Worm (Caenorhabditis elegans) whole organism, L3 larva: ENCODE data around the gene sru-40.
A peak's percentile ranks its signal among the peaks of the same experiment; 100 is the strongest.

ENCODE experiments used
- ZK546.5 ChIP-seq: sonication (generic microtip); optimal IDR thresholded peaks from 2 replicates; lab custom pipeline; 2017; ENCODE audit warnings: missing biosample characterization, missing genetic modification characterization
- aly-2 ChIP-seq: fragments of 150-350 bp; optimal IDR thresholded peaks from 2 replicates; lab custom pipeline; 2014; ENCODE audit warnings: missing biosample characterization, missing genetic modification characterization
- ama-1 ChIP-seq: fragments of 150-350 bp; optimal IDR thresholded peaks from 2 replicates; lab custom pipeline; 2018
- ceh-82 ChIP-seq: fragments of 150-350 bp; optimal IDR thresholded peaks from 2 replicates; lab custom pipeline; 2014; ENCODE audit warnings: missing biosample characterization, missing genetic modification characterization
- ceh-9 ChIP-seq: sonication (generic microtip); optimal IDR thresholded peaks from 2 replicates; lab custom pipeline; 2018; ENCODE audit warnings: missing biosample characterization, missing genetic modification characterization
- daf-12 ChIP-seq: fragments of 150-350 bp; optimal IDR thresholded peaks from 2 replicates; lab custom pipeline; 2014; ENCODE audit warnings: missing biosample characterization, missing genetic modification reagents, missing genetic modification characterization
- elt-1 ChIP-seq: fragments of 150-350 bp; optimal IDR thresholded peaks from 2 replicates; lab custom pipeline; 2014; ENCODE audit warnings: missing biosample characterization, missing genetic modification characterization
- elt-2 ChIP-seq: sonication (generic microtip); optimal IDR thresholded peaks from 2 replicates; lab custom pipeline; 2016; ENCODE audit warnings: missing genetic modification reagents, mild to moderate bottlenecking, missing genetic modification characterization, missing compliant biosample characterization
- eor-1 ChIP-seq, 2 experiments: fragments of 150-350 bp; optimal IDR thresholded peaks; 2 replicates each; lab custom pipeline; 2014 to 2018; ENCODE audit warnings: missing biosample characterization in 2 of 2, missing genetic modification characterization in 2 of 2
- fkh-10 ChIP-seq: sonication (generic microtip); optimal IDR thresholded peaks from 2 replicates; lab custom pipeline; 2017; ENCODE audit warnings: missing biosample characterization, missing genetic modification reagents, missing genetic modification characterization
- fos-1 ChIP-seq: fragments of 150-350 bp; optimal IDR thresholded peaks from 2 replicates; lab custom pipeline; 2014; ENCODE audit warnings: missing biosample characterization, missing genetic modification characterization
- hmg-11 ChIP-seq: sonication (generic microtip); optimal IDR thresholded peaks from 2 replicates; lab custom pipeline; 2016; ENCODE audit warnings: missing genetic modification characterization, missing compliant biosample characterization
- jun-1 ChIP-seq: fragments of 150-350 bp; optimal IDR thresholded peaks from 2 replicates; lab custom pipeline; 2014; ENCODE audit warnings: missing biosample characterization, missing genetic modification reagents, missing genetic modification characterization
- lin-15B ChIP-seq: fragments of 150-350 bp; optimal IDR thresholded peaks from 2 replicates; lab custom pipeline; 2014; ENCODE audit warnings: missing biosample characterization, missing genetic modification characterization
- lin-39 ChIP-seq: fragments of 150-350 bp; optimal IDR thresholded peaks from 2 replicates; lab custom pipeline; 2018; ENCODE audit warnings: missing biosample characterization, missing genetic modification reagents, missing genetic modification characterization
- lsy-12 ChIP-seq: sonication (generic microtip); optimal IDR thresholded peaks from 2 replicates; lab custom pipeline; 2016; ENCODE audit warnings: mild to moderate bottlenecking, missing genetic modification characterization, missing compliant biosample characterization
- mdl-1 ChIP-seq: fragments of 150-350 bp; optimal IDR thresholded peaks from 2 replicates; lab custom pipeline; 2014; ENCODE audit warnings: missing biosample characterization, missing genetic modification characterization
- nfya-1 ChIP-seq: sonication (generic microtip); optimal IDR thresholded peaks from 2 replicates; lab custom pipeline; 2017; ENCODE audit warnings: missing genetic modification characterization, mild to moderate bottlenecking, missing compliant biosample characterization, antibody characterized with exemption, moderate library complexity; ENCODE audit not compliant: insufficient read depth
- nhr-11 ChIP-seq: fragments of 150-350 bp; optimal IDR thresholded peaks from 2 replicates; lab custom pipeline; 2014; ENCODE audit warnings: missing biosample characterization, missing genetic modification characterization
- nhr-23 ChIP-seq: fragments of 150-350 bp; optimal IDR thresholded peaks from 2 replicates; lab custom pipeline; 2014; ENCODE audit warnings: missing biosample characterization, missing genetic modification reagents, missing genetic modification characterization
- nhr-25 ChIP-seq: sonication (generic microtip); optimal IDR thresholded peaks from 2 replicates; lab custom pipeline; 2017; ENCODE audit warnings: missing biosample characterization, missing genetic modification characterization
- nhr-43 ChIP-seq: sonication (generic microtip); optimal IDR thresholded peaks from 2 replicates; lab custom pipeline; 2016; ENCODE audit warnings: mild to moderate bottlenecking, missing genetic modification characterization, missing compliant biosample characterization; ENCODE audit not compliant: poor library complexity, severe bottlenecking
- nhr-76 ChIP-seq: fragments of 150-350 bp; sonication (generic microtip); optimal IDR thresholded peaks from 5 replicates; lab custom pipeline; 2014; ENCODE audit warnings: missing biosample characterization, missing genetic modification characterization
- pha-4 ChIP-seq: fragments of 150-350 bp; optimal IDR thresholded peaks from 2 replicates; lab custom pipeline; 2014; ENCODE audit warnings: missing biosample characterization, missing genetic modification reagents, missing genetic modification characterization
- pqm-1 ChIP-seq: fragments of 150-350 bp; optimal IDR thresholded peaks from 2 replicates; lab custom pipeline; 2017; ENCODE audit warnings: missing biosample characterization, missing genetic modification characterization, inconsistent platforms
- snpc-4 ChIP-seq: fragments of 150-350 bp; optimal IDR thresholded peaks from 2 replicates; lab custom pipeline; 2014; ENCODE audit warnings: missing biosample characterization, missing genetic modification characterization
- tbx-2 ChIP-seq: sonication (generic microtip); optimal IDR thresholded peaks from 2 replicates; lab custom pipeline; 2016; ENCODE audit warnings: mild to moderate bottlenecking, missing genetic modification characterization, missing compliant biosample characterization
- unc-39 ChIP-seq: sonication (generic microtip); optimal IDR thresholded peaks from 4 replicates; lab custom pipeline; 2017; ENCODE audit warnings: missing biosample characterization, missing genetic modification characterization
- unc-62 ChIP-seq: fragments of 150-350 bp; sonication (generic microtip); optimal IDR thresholded peaks from 4 replicates; lab custom pipeline; 2014; ENCODE audit warnings: missing biosample characterization, missing genetic modification reagents, missing genetic modification characterization
- zag-1 ChIP-seq: fragments of 150-350 bp; optimal IDR thresholded peaks from 2 replicates; lab custom pipeline; 2014; ENCODE audit warnings: missing biosample characterization, missing genetic modification characterization
- ztf-11 ChIP-seq: fragments of 150-350 bp; optimal IDR thresholded peaks from 2 replicates; lab custom pipeline; 2014; ENCODE audit warnings: missing biosample characterization, missing genetic modification characterization
- ztf-4 ChIP-seq: fragments of 150-350 bp; optimal IDR thresholded peaks from 2 replicates; lab custom pipeline; 2014; ENCODE audit warnings: missing biosample characterization, missing genetic modification characterization

Gene sru-40

ce11 chrV:9868311-9868710 is 34.5 kb upstream of the sru-40 start, which contains the start of gene srab-17:
srab-17 (minus strand) TSS chrV:9868411.
- TF ChIP-seq tbx-2 (tag; lab: Kevin White, UChicago): no peak
- TF ChIP-seq lin-39 (tag; lab: Kevin White, UChicago): no peak
- no peak for TF ChIP-seq aly-2
- no peak for TF ChIP-seq snpc-4 (tag; lab: Kevin White, UChicago)
- TF ChIP-seq pqm-1 (tag; lab: Kevin White, UChicago): no peak
- TF ChIP-seq nhr-25 (tag; lab: Kevin White, UChicago): no peak
- no peak for TF ChIP-seq nfya-1 (tag; lab: Kevin White, UChicago)
- TF ChIP-seq hmg-11 (tag; lab: Kevin White, UChicago): no peak
- TF ChIP-seq ceh-9: no peak
- TF ChIP-seq ceh-82 (tag; lab: Kevin White, UChicago): no peak
- TF ChIP-seq fos-1 (tag; lab: Kevin White, UChicago): no peak
- TF ChIP-seq ztf-11 (tag; lab: Kevin White, UChicago): no peak
- no peak for TF ChIP-seq eor-1 (tag; optimal IDR thresholded peaks at IDR 0.05; lab: Kevin White, UChicago)
- no peak for TF ChIP-seq elt-1 (tag; lab: Kevin White, UChicago)

DNA sequence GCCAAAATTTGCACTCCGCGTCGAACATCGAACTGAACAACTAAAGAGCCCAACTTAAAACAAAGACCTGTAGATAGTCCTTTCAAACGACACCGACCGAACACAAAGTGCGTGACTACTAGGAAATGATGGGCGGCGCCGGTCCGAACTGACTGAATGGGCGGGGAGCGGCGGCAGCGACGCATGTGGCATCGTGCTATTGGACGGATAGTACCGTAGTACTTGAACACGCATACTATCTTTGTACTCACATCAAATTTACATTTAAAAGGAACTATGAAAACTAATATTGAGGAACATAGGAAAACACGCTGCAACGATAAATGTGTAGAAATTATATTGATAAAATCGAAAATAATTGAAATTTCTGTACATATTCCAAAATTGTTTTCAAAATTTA is 26.5 kb upstream of the sru-40 start:
- TF ChIP-seq zag-1 (tag; lab: Kevin White, UChicago) (no peak), jun-1 (tag; lab: Kevin White, UChicago) (no peak), ceh-82 (tag; lab: Kevin White, UChicago) (no peak), daf-12 (no peak), nfya-1 (tag; lab: Kevin White, UChicago) (peak; percentile 99), nhr-43 (no peak), lsy-12 (tag; lab: Kevin White, UChicago) (peak; percentile 80), mdl-1 (tag; lab: Kevin White, UChicago) (no peak), fkh-10 (GFP tag; lab: Kevin White, UChicago) (no peak), unc-39 (tag; lab: Kevin White, UChicago) (no peak), nhr-11 (tag; lab: Kevin White, UChicago) (no peak), lin-15B (tag; lab: Kevin White, UChicago) (no peak), tbx-2 (tag; lab: Kevin White, UChicago) (no peak), unc-62 (GFP tag; lab: Kevin White, UChicago) (no peak), ztf-4 (no peak)

ce11 chrV:9859863-9860262 is 26.1 kb upstream of the sru-40 start, which contains the start of gene lsy-12:
lsy-12 (minus strand) TSS chrV:9859963.
- TF ChIP-seq zag-1 (tag; lab: Kevin White, UChicago) (no peak), pha-4 (tag; lab: Kevin White, UChicago) (no peak), ZK546.5 (tag; lab: Kevin White, UChicago) (no peak), mdl-1 (tag; lab: Kevin White, UChicago) (no peak), nhr-76 (tag; lab: Kevin White, UChicago) (no peak), lsy-12 (tag; lab: Kevin White, UChicago) (no peak), fos-1 (tag; lab: Kevin White, UChicago) (no peak), ceh-9 (no peak), ama-1 (lab: Kevin White, UChicago) (no peak), pqm-1 (tag; lab: Kevin White, UChicago) (no peak), nhr-11 (tag; lab: Kevin White, UChicago) (no peak)

DNA sequence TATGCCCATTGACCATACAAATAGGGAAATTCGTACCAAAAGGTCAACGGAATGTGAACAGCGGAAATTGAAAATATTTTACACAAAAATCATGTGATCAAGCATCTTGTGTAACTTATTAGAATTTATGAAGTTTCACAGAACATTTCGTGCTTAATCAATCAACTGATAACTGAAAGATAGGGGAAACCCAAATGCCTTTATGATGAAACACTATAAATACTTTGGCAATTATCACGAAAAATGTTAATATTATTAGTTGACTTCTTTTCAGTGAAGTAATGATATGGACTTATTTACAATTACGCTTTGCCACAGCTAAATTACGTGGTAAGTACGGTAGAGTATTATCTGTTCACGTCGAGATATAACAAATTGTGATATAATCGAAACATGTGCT is 23.2 kb upstream of the sru-40 start:
- TF ChIP-seq elt-2: peak; percentile 60
- TF ChIP-seq pha-4 (tag; lab: Kevin White, UChicago): no peak
- TF ChIP-seq, all 47 proteins: peak for 1

DNA sequence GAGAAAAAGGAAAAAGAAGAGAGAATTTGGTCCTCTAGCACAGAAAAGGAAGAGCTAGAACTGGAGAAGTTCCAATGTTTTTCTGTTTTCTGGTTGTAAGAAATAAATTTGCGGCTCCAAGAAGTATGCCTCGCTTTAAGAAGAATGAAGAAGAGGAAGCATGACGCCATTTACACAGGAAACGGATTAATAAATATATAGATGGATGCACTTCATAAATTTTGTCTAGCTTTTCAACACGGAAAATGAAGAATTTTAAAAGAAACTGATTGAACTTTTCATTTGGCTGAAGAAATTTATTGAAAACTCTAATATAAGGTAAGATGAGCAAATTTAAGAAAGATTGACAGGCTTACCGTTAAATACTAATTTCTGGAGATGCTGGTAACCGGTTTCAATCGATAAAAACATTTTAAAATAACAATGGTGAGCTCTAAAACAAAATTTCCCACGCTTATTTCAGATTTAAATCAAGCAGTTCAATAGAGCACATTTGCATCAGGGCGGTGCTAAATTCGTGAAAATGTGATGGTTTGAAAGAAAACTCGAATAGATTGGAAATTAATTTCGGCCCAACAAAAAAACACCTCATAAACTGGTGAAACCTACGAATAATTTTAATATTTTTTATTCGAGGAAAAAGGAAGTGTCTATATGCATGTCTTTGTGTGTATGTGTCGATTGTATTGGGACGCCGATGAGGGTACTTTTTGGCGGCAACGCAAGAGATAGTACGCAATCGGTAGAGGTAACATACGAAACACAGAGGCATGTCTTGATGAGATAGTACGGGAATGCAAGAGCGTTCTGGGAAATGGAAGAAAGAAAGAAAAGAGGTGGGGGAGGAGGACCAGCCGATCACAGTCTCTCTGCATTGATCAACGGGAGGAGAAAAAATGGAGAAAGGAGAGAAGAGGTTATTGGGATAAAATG is 22.4 kb upstream of the sru-40 start:
- TF ChIP-seq pqm-1 (tag; lab: Kevin White, UChicago) (peak; percentile 18), hmg-11 (tag; lab: Kevin White, UChicago) (peak; percentile 69), nfya-1 (tag; lab: Kevin White, UChicago) (peak; percentile 54), pha-4 (tag; lab: Kevin White, UChicago) (peak; percentile 29), nhr-23 (tag; lab: Kevin White, UChicago) (peak; percentile 8), ZK546.5 (tag; lab: Kevin White, UChicago) (no peak)
